Fruit fly (Drosophila melanogaster) whole organism: Measurements from ENCODE around the gene CG8202.

Experiments used
- CG8478 ChIP-seq: fragments of >200 bp; optimal IDR thresholded peaks from 2 replicates; lab custom pipeline; 2018; ENCODE audit warnings: inconsistent platforms
- Dll ChIP-seq: fragments of >200 bp; optimal IDR thresholded peaks from 2 replicates; lab custom pipeline; 2017
- EcR ChIP-seq, 2 experiments: fragments of >200 bp; optimal IDR thresholded peaks; 2 replicates each; lab custom pipeline; 2017; ENCODE audit warnings: missing biosample characterization in 2 of 2, missing genetic modification characterization in 2 of 2, missing genetic modification reagents in 2 of 2
- pan ChIP-seq: fragments of >200 bp; optimal IDR thresholded peaks from 2 replicates; lab custom pipeline; 2017
- psq ChIP-seq: fragments of >200 bp; optimal IDR thresholded peaks from 2 replicates; lab custom pipeline; 2017
- usp ChIP-seq: fragments of >200 bp; optimal IDR thresholded peaks from 2 replicates; lab custom pipeline; 2017; ENCODE audit warnings: missing biosample characterization, missing genetic modification characterization, mixed read lengths

Gene CG8202

DNA sequence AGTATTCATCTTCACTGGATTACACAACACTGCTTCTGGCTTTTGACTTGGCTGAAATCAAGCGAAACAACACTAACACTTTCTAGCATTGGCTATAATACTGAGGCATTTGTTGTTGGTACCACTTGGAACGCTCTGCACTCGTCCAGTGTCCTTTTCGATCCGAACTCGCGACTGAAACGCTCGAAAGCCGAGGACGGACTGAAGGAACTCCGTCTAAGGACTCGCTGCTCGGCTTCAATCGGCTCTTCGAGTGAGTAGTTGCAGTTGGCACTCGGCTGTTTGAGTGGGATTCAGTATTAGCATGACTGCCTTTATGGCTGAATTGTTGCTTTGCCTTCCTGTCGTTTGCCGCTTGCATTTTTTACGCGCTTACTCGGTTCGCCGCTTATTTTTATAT is 36.1 kb downstream of the CG8202 start, which contains the start of the genes CG34135 and CG11768:
CG34135 (minus strand) TSS at position 194 of the 400 bp plus-strand sequence.
CG11768 (minus strand) TSS at position 203 of the 400 bp plus-strand sequence.
- TF ChIP-seq usp (GFP tag; lab: Kevin White, UChicago) (no peak), Dll (lab: Kevin White, UChicago) (no peak), CG8478 (no peak), EcR (GFP tag; optimal IDR thresholded peaks at IDR 0.05; lab: Kevin White, UChicago) (no peak), pan (lab: Kevin White, UChicago) (no peak)

DNA sequence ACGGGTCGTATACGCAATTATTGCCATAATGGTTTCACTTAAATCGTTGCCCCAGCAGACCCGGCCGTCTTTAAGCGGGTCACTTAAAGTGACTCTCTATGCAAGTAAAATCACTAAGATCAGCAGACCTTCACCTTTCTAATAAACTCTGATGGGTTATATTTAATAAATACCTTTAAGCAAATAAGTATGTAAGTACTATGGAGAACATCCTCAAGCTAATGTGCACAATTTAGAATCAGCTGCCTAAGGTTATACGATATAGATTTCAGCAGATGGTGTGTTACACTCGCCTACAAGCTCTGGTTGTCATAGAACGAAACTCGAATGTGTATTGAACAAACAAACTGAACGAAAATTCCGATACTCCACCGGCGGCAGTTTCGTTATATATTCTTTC is 37.2 kb downstream of the CG8202 start, which contains the start of gene CG8236:
CG8236 (plus strand) TSS at position 301 of the 400 bp plus-strand sequence.
- TF ChIP-seq CG8478 (no peak), usp (GFP tag; lab: Kevin White, UChicago) (no peak), pan (lab: Kevin White, UChicago) (no peak), Dll (lab: Kevin White, UChicago) (no peak), EcR (GFP tag; optimal IDR thresholded peaks at IDR 0.05; lab: Kevin White, UChicago) (no peak), psq (lab: Kevin White, UChicago) (no peak)

DNA sequence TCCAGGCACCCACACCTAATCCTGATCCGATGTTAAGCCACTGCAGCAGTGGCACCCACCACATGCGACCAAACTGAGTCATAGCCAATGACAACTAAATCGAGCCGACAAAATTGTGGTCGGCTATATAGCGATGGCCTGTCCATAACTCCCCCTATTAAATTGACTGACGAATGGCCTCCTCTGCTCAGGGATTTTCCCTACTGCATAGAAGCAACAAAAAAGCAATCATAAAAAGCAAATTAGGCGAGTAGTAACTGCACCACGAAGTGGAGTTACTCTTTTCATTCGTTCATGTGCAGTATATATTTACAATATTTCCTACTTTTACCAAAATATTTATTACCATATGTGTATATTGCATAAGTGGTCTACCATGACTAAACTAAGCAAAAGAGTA is 40.7 kb downstream of the CG8202 start, which contains the start of gene CG13318:
CG13318 (minus strand) TSS at position 101 of the 400 bp plus-strand sequence.
- TF ChIP-seq CG8478 (no peak), EcR (GFP tag; optimal IDR thresholded peaks at IDR 0.05; lab: Kevin White, UChicago) (no peak), Dll (lab: Kevin White, UChicago) (no peak), psq (lab: Kevin White, UChicago) (no peak), usp (GFP tag; lab: Kevin White, UChicago) (no peak), pan (lab: Kevin White, UChicago) (no peak)

DNA sequence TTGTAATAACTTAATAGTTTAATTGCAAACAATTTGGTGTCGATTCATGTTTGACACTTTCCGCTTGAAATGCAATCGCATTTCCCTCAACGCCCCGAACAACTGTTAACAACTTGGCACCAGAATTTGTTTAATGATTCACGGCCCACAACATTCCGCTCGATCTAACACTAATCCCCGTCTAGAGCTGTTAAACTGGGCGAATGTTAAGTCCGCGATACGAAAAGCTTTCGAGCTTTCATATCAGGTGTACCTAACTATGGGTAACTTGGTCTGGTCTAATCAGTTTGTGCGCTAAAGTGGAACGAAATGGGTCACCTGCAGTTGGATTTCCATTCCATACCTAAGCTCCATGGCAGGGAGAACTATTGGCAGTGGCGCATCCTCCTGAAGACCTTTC is 41.2 kb downstream of the CG8202 start, which contains the start of gene CG34301:
CG34301 (plus strand) TSS at position 301 of the 400 bp plus-strand sequence.
- TF ChIP-seq CG8478 (no peak), EcR (GFP tag; optimal IDR thresholded peaks at IDR 0.05; lab: Kevin White, UChicago) (no peak), pan (lab: Kevin White, UChicago) (no peak), usp (GFP tag; lab: Kevin White, UChicago) (no peak), Dll (lab: Kevin White, UChicago) (no peak), psq (lab: Kevin White, UChicago) (no peak)

DNA sequence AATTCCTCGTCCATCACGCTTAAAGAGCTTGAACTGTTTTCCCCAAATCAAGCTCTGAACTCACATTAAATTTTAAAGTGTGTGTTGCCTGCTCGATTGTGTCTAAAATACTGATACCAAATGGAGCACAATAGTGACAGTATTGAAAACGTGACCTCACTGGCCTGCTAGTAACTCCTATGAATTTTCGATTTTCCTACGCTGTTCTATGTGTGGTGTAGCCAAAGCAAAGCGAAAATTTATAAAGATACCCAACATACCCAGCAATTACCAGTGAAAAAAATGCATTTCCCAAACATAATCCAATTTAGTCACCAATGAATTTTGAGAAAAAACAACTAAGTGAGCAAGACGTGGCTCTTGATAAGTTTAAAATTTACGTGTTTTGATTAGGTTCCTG is 47.9 kb downstream of the CG8202 start, which contains the start of gene CG33191:
CG33191 (minus strand) TSS at position 101 of the 400 bp plus-strand sequence.
- TF ChIP-seq CG8478, result no peak
- TF ChIP-seq psq (lab: Kevin White, UChicago), result no peak
- no peak for TF ChIP-seq usp (GFP tag; lab: Kevin White, UChicago)
- TF ChIP-seq Dll (lab: Kevin White, UChicago), result no peak
- TF ChIP-seq pan (lab: Kevin White, UChicago), result no peak
- no peak for TF ChIP-seq EcR (GFP tag; optimal IDR thresholded peaks at IDR 0.05; lab: Kevin White, UChicago)

DNA sequence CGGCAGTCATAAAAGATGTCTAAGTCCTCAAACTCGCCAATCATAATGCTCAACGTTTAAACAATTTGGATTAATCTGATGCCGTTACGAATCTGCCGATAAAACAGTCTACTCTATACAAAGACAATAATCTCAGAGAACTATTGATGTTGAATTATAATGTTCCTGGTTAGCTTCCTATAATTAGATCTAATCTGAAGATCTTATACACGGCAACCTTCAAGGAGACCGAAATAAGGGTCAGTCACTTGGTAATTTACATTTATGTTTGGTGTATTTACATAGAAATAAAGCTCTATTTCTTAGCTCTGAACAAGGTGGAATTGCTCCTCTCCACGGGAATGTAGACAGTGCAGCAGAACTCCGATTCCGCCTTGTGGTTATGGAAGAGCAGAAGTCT is 48.8 kb downstream of the CG8202 start, which contains the start of gene CG33189:
CG33189 (minus strand) TSS at position 101 of the 400 bp plus-strand sequence.
- TF ChIP-seq Dll (lab: Kevin White, UChicago) (no peak), CG8478 (no peak)

DNA sequence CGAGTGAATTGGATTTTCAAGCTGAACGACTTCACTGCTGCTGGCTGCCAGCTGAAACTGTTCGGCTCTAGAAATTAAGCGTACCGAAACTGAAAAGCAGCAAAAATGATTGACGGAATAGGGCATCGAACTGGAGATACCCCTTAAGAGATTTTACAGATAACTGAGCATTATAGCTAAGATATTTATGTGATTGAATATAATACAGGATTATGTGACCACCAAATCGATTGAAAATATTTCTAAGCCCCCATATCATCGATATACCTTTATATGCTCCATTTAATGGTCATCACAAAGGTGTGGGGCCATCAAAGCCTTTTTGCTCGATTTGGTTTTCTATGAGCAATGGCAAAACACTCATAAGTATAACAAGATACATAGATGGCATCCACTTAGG is 52.9 kb downstream of the CG8202 start:
- TF ChIP-seq usp (GFP tag; lab: Kevin White, UChicago) (no peak), EcR (GFP tag; optimal IDR thresholded peaks at IDR 0.05; lab: Kevin White, UChicago) (no peak), Dll (lab: Kevin White, UChicago) (no peak), CG8478 (no peak), psq (lab: Kevin White, UChicago) (no peak), pan (lab: Kevin White, UChicago) (no peak)
